Worm (Caenorhabditis elegans): Measurements from ENCODE around the gene Y67A10A.7.

The Y67A10A.7 gene

ce11 chrIV:14389070-14389469 is 15.2 kb downstream of the Y67A10A.7 start:
- TF ChIP-seq F26F4.8 (GFP tag; conservative IDR thresholded peaks at IDR 0.05) (no peak), nhr-25 (tag; optimal IDR thresholded peaks at IDR 0.05; ENCODE audit: borderline replicate concordance, insufficient read depth) (peak; percentile 11), ctbp-1 (GFP tag; IDR thresholded peaks at IDR 0.05) (no peak), hif-1 (tag; optimal IDR thresholded peaks at IDR 0.05) (no peak), ceh-28 (tag; optimal IDR thresholded peaks at IDR 0.05) (no peak), madf-9 (GFP tag; conservative IDR thresholded peaks at IDR 0.05) (no peak), mdl-1 (tag; optimal IDR thresholded peaks at IDR 0.05) (no peak), zfp-2 (tag; optimal IDR thresholded peaks at IDR 0.05) (no peak), pha-4 (GFP tag; IDR thresholded peaks at IDR 0.05) (no peak), pha-4 (tag; optimal IDR thresholded peaks at IDR 0.05) (no peak), attf-4 (tag; optimal IDR thresholded peaks at IDR 0.05) (no peak), F49E8.2 (tag; optimal IDR thresholded peaks at IDR 0.05; ENCODE audit: borderline replicate concordance) (no peak), lin-1 (GFP tag; IDR thresholded peaks at IDR 0.05) (no peak), nhr-28 (tag; optimal IDR thresholded peaks at IDR 0.05) (peak; percentile 49), unc-62 (GFP tag; optimal IDR thresholded peaks at IDR 0.05 in 1 of 2) (peak in 1 of 2 experiments; percentile 62), unc-62 (tag; optimal IDR thresholded peaks at IDR 0.05) (no peak), pqm-1 (tag; optimal IDR thresholded peaks at IDR 0.05) (no peak), snpc-1.2 (GFP tag; IDR thresholded peaks at IDR 0.05) (no peak), ZK546.5 (tag; optimal IDR thresholded peaks at IDR 0.05) (no peak), mdt-29 (GFP tag; IDR thresholded peaks at IDR 0.05) (no peak)

- no peak for TF ChIP-seq Y5F2A.4 (GFP tag; optimal IDR thresholded peaks at IDR 0.05)
- TF ChIP-seq snpc-1.2 (GFP tag; IDR thresholded peaks at IDR 0.05) = peak; percentile 64; the same call in 1 of the 2 replicates
- TF ChIP-seq snpc-4 (tag; optimal IDR thresholded peaks at IDR 0.05) = no peak
- TF ChIP-seq Y75B8A.6 (GFP tag; IDR thresholded peaks at IDR 0.05) = no peak
- TF ChIP-seq spr-3 (GFP tag; optimal IDR thresholded peaks at IDR 0.05) = no peak
- TF ChIP-seq lir-3 (tag; optimal IDR thresholded peaks at IDR 0.05) = no peak
- TF ChIP-seq aly-2 (tag; optimal IDR thresholded peaks at IDR 0.05) = no peak
- TF ChIP-seq unc-62 (GFP tag; optimal IDR thresholded peaks at IDR 0.05 in 1 of 2) = peak in 1 of 2 experiments; percentile 22
- no peak for TF ChIP-seq unc-62 (tag; optimal IDR thresholded peaks at IDR 0.05)
- TF ChIP-seq ces-1 (GFP tag; optimal IDR thresholded peaks at IDR 0.05) = no peak
- TF ChIP-seq zfp-2 (tag; optimal IDR thresholded peaks at IDR 0.05) = no peak
Observed at ce11 chrIV:14390023-14390614, 16.2 kb downstream of the Y67A10A.7 start.

- peak; percentile 74; the same call in 1 of the 2 replicates for TF ChIP-seq snpc-1.2 (GFP tag; IDR thresholded peaks at IDR 0.05)
- TF ChIP-seq hlh-30 (tag; optimal IDR thresholded peaks at IDR 0.05; ENCODE audit: insufficient read depth) = no peak
- no peak for TF ChIP-seq vab-7 (GFP tag; IDR thresholded peaks at IDR 0.05)
- no peak for TF ChIP-seq ZK546.5 (tag; optimal IDR thresholded peaks at IDR 0.05)
- no peak for TF ChIP-seq dmd-8 (GFP tag; IDR thresholded peaks at IDR 0.05)
Observed at ce11 chrIV:14391268-14391667, 17.4 kb downstream of the Y67A10A.7 start.

- TF ChIP-seq attf-4 (tag; optimal IDR thresholded peaks at IDR 0.05) (no peak), daf-12 (tag; optimal IDR thresholded peaks at IDR 0.05) (no peak), lin-1 (GFP tag; IDR thresholded peaks at IDR 0.05) (no peak), unc-62 (GFP tag; optimal IDR thresholded peaks at IDR 0.05 in 1 of 2) (peak in 1 of 2 experiments; percentile 87), unc-62 (tag; optimal IDR thresholded peaks at IDR 0.05) (no peak), nhr-25 (tag; optimal IDR thresholded peaks at IDR 0.05; ENCODE audit: borderline replicate concordance, insufficient read depth) (peak; percentile 37), nhr-28 (tag; optimal IDR thresholded peaks at IDR 0.05) (peak; percentile 3), fkh-10 (GFP tag; optimal IDR thresholded peaks at IDR 0.05) (no peak)
Observed at ce11 chrIV:14391746-14392145, 17.8 kb downstream of the Y67A10A.7 start.

- TF ChIP-seq ceh-62 (tag; optimal IDR thresholded peaks at IDR 0.05) (no peak), madf-9 (GFP tag; conservative IDR thresholded peaks at IDR 0.05) (no peak), dpl-1 (GFP tag; optimal IDR thresholded peaks at IDR 0.05) (no peak)
Observed at ce11 chrIV:14393838-14394237, 19.9 kb downstream of the Y67A10A.7 start, which contains the start of gene clc-8. Gene clc-8, plus strand, starts transcription at chrIV:14394138.

Measured in whole organism, L4 larva.